Fruit fly (Drosophila melanogaster) whole organism, embryonic: ENCODE data around the gene Nxf3.

Experiments
- Aef1 ChIP-seq: fragments of 200-800 bp; sonication (Bioruptor generic); IDR thresholded peaks from 3 replicates; pipeline ENCODE4 v1.3.6; 2022; ENCODE audit warnings: missing biosample characterization, missing genetic modification characterization
- BEAF-32 ChIP-seq: fragments of 200-800 bp; sonication (Bioruptor generic); optimal IDR thresholded peaks from 3 replicates; lab custom pipeline; 2017; ENCODE audit warnings: missing biosample characterization, missing genetic modification characterization, mild to moderate bottlenecking, moderate library complexity, missing genetic modification reagents
- Blimp-1 ChIP-seq: fragments of 200-800 bp; sonication (Bioruptor generic); optimal IDR thresholded peaks from 3 replicates; lab custom pipeline; 2018; ENCODE audit warnings: missing biosample characterization, missing genetic modification characterization, mild to moderate bottlenecking, moderate library complexity, missing genetic modification reagents
- CG10366 ChIP-seq: fragments of 200-800 bp; sonication (Bioruptor generic); IDR thresholded peaks from 2 replicates; pipeline ENCODE4 v1.3.6; 2022; ENCODE audit warnings: missing biosample characterization, missing genetic modification characterization
- CG11504 ChIP-seq: fragments of 200-800 bp; sonication (Bioruptor generic); optimal IDR thresholded peaks from 3 replicates; lab custom pipeline; 2019; ENCODE audit warnings: missing biosample characterization, mild to moderate bottlenecking, missing genetic modification characterization, moderate library complexity
- CG11560 ChIP-seq: fragments of 200-800 bp; sonication (Bioruptor generic); IDR thresholded peaks from 3 replicates; pipeline ENCODE4 v1.3.6; 2022; ENCODE audit warnings: missing biosample characterization, missing genetic modification characterization
- CG12391 ChIP-seq: fragments of 200-800 bp; sonication (Bioruptor generic); optimal IDR thresholded peaks from 3 replicates; lab custom pipeline; 2018; ENCODE audit warnings: missing biosample characterization, mild to moderate bottlenecking, missing genetic modification characterization, moderate library complexity
- CG14441 ChIP-seq: fragments of 200-800 bp; sonication (Bioruptor generic); IDR thresholded peaks from 2 replicates; pipeline ENCODE4 v1.3.6; 2022; ENCODE audit warnings: missing biosample characterization, missing genetic modification characterization
- CG15269 ChIP-seq: fragments of 200-800 bp; sonication (Bioruptor generic); optimal IDR thresholded peaks from 2 replicates; lab custom pipeline; 2018; ENCODE audit warnings: missing biosample characterization, mild to moderate bottlenecking, missing genetic modification characterization, moderate library complexity
- CG1529 ChIP-seq: fragments of 200-800 bp; sonication (Bioruptor generic); optimal IDR thresholded peaks from 3 replicates; lab custom pipeline; 2018; ENCODE audit warnings: missing biosample characterization, missing genetic modification characterization
- CG15514 ChIP-seq: fragments of 200-800 bp; sonication (Bioruptor generic); optimal IDR thresholded peaks from 3 replicates; lab custom pipeline; 2017; ENCODE audit warnings: missing biosample characterization, missing genetic modification characterization, mild to moderate bottlenecking, moderate library complexity, missing genetic modification reagents
- CG1647 ChIP-seq: fragments of 200-800 bp; sonication (Bioruptor generic); optimal IDR thresholded peaks from 3 replicates; lab custom pipeline; 2016; ENCODE audit warnings: missing biosample characterization, missing genetic modification characterization
- CG16813 ChIP-seq: fragments of 200-800 bp; sonication (Bioruptor generic); IDR thresholded peaks from 3 replicates; pipeline ENCODE4 v1.3.6; 2022; ENCODE audit warnings: missing biosample characterization, missing genetic modification characterization; ENCODE audit not compliant: partially characterized antibody
- CG1792 ChIP-seq: fragments of 200-800 bp; sonication (Bioruptor generic); optimal IDR thresholded peaks from 2 replicates; lab custom pipeline; 2016; ENCODE audit warnings: missing biosample characterization, missing genetic modification characterization
- CG18262 ChIP-seq: fragments of 200-800 bp; optimal IDR thresholded peaks from 3 replicates; lab custom pipeline; 2019; ENCODE audit warnings: missing biosample characterization, mild to moderate bottlenecking, missing genetic modification characterization, moderate library complexity
- CG31388 ChIP-seq: fragments of 200-800 bp; sonication (Bioruptor generic); optimal IDR thresholded peaks from 2 replicates; lab custom pipeline; 2016; ENCODE audit warnings: missing biosample characterization, missing genetic modification characterization
- CG32532 ChIP-seq: fragments of 200-800 bp; sonication (Bioruptor generic); IDR thresholded peaks from 2 replicates; pipeline ENCODE4 v1.3.6; 2022; ENCODE audit warnings: missing biosample characterization, missing genetic modification characterization
- CG32767 ChIP-seq: fragments of 200-800 bp; sonication (Bioruptor generic); IDR thresholded peaks from 2 replicates; pipeline ENCODE4 v1.3.6; 2022; ENCODE audit warnings: missing biosample characterization, missing genetic modification characterization
- CG4282 ChIP-seq: fragments of 200-800 bp; sonication (Bioruptor generic); optimal IDR thresholded peaks from 2 replicates; lab custom pipeline; 2016; ENCODE audit warnings: missing biosample characterization, missing genetic modification characterization
- CG9727 ChIP-seq: fragments of 200-800 bp; sonication (Bioruptor generic); optimal IDR thresholded peaks from 3 replicates; lab custom pipeline; 2017; ENCODE audit warnings: missing biosample characterization, mild to moderate bottlenecking, missing genetic modification characterization
- Deaf1 ChIP-seq: fragments of 200-800 bp; optimal IDR thresholded peaks from 3 replicates; lab custom pipeline; 2019; ENCODE audit warnings: missing biosample characterization, mild to moderate bottlenecking, missing genetic modification characterization, moderate library complexity
- Doc3 ChIP-seq: fragments of 200-800 bp; sonication (Bioruptor generic); IDR thresholded peaks from 3 replicates; pipeline ENCODE4 v1.3.6; 2022; ENCODE audit warnings: missing biosample characterization, missing genetic modification characterization; ENCODE audit not compliant: partially characterized antibody
- Gsc ChIP-seq: fragments of 200-800 bp; sonication (Bioruptor generic); IDR thresholded peaks from 2 replicates; pipeline ENCODE4 v1.3.6; 2022; ENCODE audit warnings: missing biosample characterization, missing genetic modification characterization
- HLH3B ChIP-seq: fragments of 200-800 bp; sonication (Bioruptor generic); IDR thresholded peaks from 2 replicates; pipeline ENCODE4 v1.3.6; 2022; ENCODE audit warnings: missing biosample characterization, missing genetic modification characterization
- HLH4C ChIP-seq: fragments of 200-800 bp; sonication (Bioruptor generic); IDR thresholded peaks from 3 replicates; pipeline ENCODE4 v1.3.6; 2022; ENCODE audit warnings: missing biosample characterization, missing genetic modification characterization; ENCODE audit not compliant: partially characterized antibody
- Hey ChIP-seq: fragments of 200-800 bp; sonication (Bioruptor generic); optimal IDR thresholded peaks from 3 replicates; lab custom pipeline; 2018; ENCODE audit warnings: missing biosample characterization, mild to moderate bottlenecking, missing genetic modification characterization
- HmgZ ChIP-seq: fragments of 200-800 bp; sonication (Bioruptor generic); optimal IDR thresholded peaks from 2 replicates; lab custom pipeline; 2018; ENCODE audit warnings: missing biosample characterization, mild to moderate bottlenecking, missing genetic modification characterization
- MBD-R2 ChIP-seq: fragments of 200-800 bp; sonication (Bioruptor generic); IDR thresholded peaks from 2 replicates; pipeline ENCODE4 v1.3.6; 2022; ENCODE audit warnings: missing biosample characterization, missing genetic modification characterization
- Rx ChIP-seq: fragments of 200-800 bp; sonication (Bioruptor generic); IDR thresholded peaks from 2 replicates; pipeline ENCODE4 v1.3.6; 2022; ENCODE audit warnings: missing biosample characterization, missing genetic modification characterization
- Stat92E ChIP-seq, 3 experiments: fragments of >200 bp in 2 of 3; fragments of 200-800 bp in 1 of 3; sonication (Bioruptor generic) in 1 of 3; optimal IDR thresholded peaks; 2 replicates each; lab custom pipeline; 2017 to 2019; ENCODE audit warnings: missing biosample characterization in 3 of 3, missing genetic modification characterization in 3 of 3, mild to moderate bottlenecking in 1 of 3, moderate library complexity in 1 of 3
- ara ChIP-seq: fragments of 200-800 bp; sonication (Bioruptor generic); IDR thresholded peaks from 2 replicates; pipeline ENCODE4 v1.3.6; 2022; ENCODE audit warnings: missing biosample characterization, missing genetic modification characterization
- ash1 ChIP-seq: fragments of 200-800 bp; sonication (Bioruptor generic); optimal IDR thresholded peaks from 2 replicates; lab custom pipeline; 2018; ENCODE audit warnings: missing biosample characterization, mild to moderate bottlenecking, missing genetic modification characterization
- btn ChIP-seq: fragments of 200-800 bp; sonication (Bioruptor generic); optimal IDR thresholded peaks from 2 replicates; lab custom pipeline; 2016; ENCODE audit warnings: missing biosample characterization, missing genetic modification characterization
- chn ChIP-seq: fragments of 200-800 bp; sonication (Bioruptor generic); optimal IDR thresholded peaks from 2 replicates; lab custom pipeline; 2016; ENCODE audit warnings: missing biosample characterization, missing genetic modification characterization
- crc ChIP-seq: fragments of 200-800 bp; sonication (Bioruptor generic); optimal IDR thresholded peaks from 2 replicates; lab custom pipeline; 2016; ENCODE audit warnings: missing biosample characterization, missing genetic modification characterization
- ems ChIP-seq: fragments of 200-800 bp; sonication (Bioruptor generic); optimal IDR thresholded peaks from 3 replicates; lab custom pipeline; 2016; ENCODE audit warnings: missing biosample characterization, missing genetic modification characterization
- en ChIP-seq: fragments of 200-800 bp; sonication (Bioruptor generic); optimal IDR thresholded peaks from 2 replicates; lab custom pipeline; 2016; ENCODE audit warnings: missing biosample characterization, missing genetic modification characterization
- gem ChIP-seq: fragments of 200-800 bp; sonication (Bioruptor generic); optimal IDR thresholded peaks from 2 replicates; lab custom pipeline; 2019; ENCODE audit warnings: missing biosample characterization, mild to moderate bottlenecking, missing genetic modification characterization, moderate library complexity
- nom ChIP-seq: fragments of 200-800 bp; sonication (Bioruptor generic); optimal IDR thresholded peaks from 2 replicates; lab custom pipeline; 2017; ENCODE audit warnings: missing biosample characterization, missing genetic modification characterization, mild to moderate bottlenecking, moderate library complexity, missing genetic modification reagents
- pita ChIP-seq: fragments of 200-800 bp; sonication (Bioruptor generic); optimal IDR thresholded peaks from 2 replicates; lab custom pipeline; 2017; ENCODE audit warnings: missing biosample characterization, mild to moderate bottlenecking, missing genetic modification characterization
- pros ChIP-seq: fragments of 200-800 bp; sonication (Bioruptor generic); optimal IDR thresholded peaks from 3 replicates; lab custom pipeline; 2019; ENCODE audit warnings: missing biosample characterization, mild to moderate bottlenecking, missing genetic modification characterization, moderate library complexity
- scrt ChIP-seq: fragments of 200-800 bp; sonication (Bioruptor generic); optimal IDR thresholded peaks from 2 replicates; lab custom pipeline; 2018; ENCODE audit warnings: missing biosample characterization, mild to moderate bottlenecking, missing genetic modification characterization, moderate library complexity
- slp2 ChIP-seq: fragments of 200-800 bp; sonication (Bioruptor generic); optimal IDR thresholded peaks from 2 replicates; lab custom pipeline; 2016; ENCODE audit warnings: missing biosample characterization, missing genetic modification characterization
- sna ChIP-seq: fragments of 200-800 bp; sonication (Bioruptor generic); IDR thresholded peaks from 2 replicates; pipeline ENCODE4 v1.3.6; 2022; ENCODE audit warnings: missing biosample characterization, missing genetic modification characterization; ENCODE audit not compliant: partially characterized antibody
- stwl ChIP-seq: fragments of 200-800 bp; sonication (Bioruptor generic); optimal IDR thresholded peaks from 3 replicates; lab custom pipeline; 2018; ENCODE audit warnings: missing biosample characterization, mild to moderate bottlenecking, missing genetic modification characterization, moderate library complexity
- tio ChIP-seq: fragments of 200-800 bp; sonication (Bioruptor generic); optimal IDR thresholded peaks from 2 replicates; lab custom pipeline; 2017; ENCODE audit warnings: missing biosample characterization, missing genetic modification characterization, inconsistent platforms
- ttk ChIP-seq: fragments of 200-800 bp; sonication (Bioruptor generic); IDR thresholded peaks from 2 replicates; pipeline ENCODE4 v2.1.2; 2022; ENCODE audit warnings: missing biosample characterization, missing genetic modification characterization
- zfh1 ChIP-seq: fragments of 200-800 bp; sonication (Bioruptor generic); IDR thresholded peaks from 3 replicates; pipeline ENCODE4 v1.3.6; 2022; ENCODE audit warnings: missing biosample characterization, missing genetic modification characterization
- zfh2 ChIP-seq: fragments of 200-800 bp; sonication (Bioruptor generic); optimal IDR thresholded peaks from 2 replicates; lab custom pipeline; 2016; ENCODE audit warnings: missing biosample characterization, missing genetic modification characterization

Nxf3 gene

dm6 chr3L:14001658-14002523 lies 36.9 kb downstream of the Nxf3 start, which contains the start of the genes Nprl3 and upSET (continued):
- TF ChIP-seq Rx (GFP tag; lab: Robert Waterston, UW) (no peak), CG1792 (GFP tag; lab: Kevin White, UChicago) (no peak), pros (GFP tag; lab: Kevin White, UChicago) (no peak), Blimp-1 (GFP tag; lab: Kevin White, UChicago) (no peak), ttk (GFP tag; lab: Robert Waterston, UW) (no peak), CG32767 (GFP tag; lab: Robert Waterston, UW) (no peak), Gsc (GFP tag; lab: Robert Waterston, UW) (no peak), CG9727 (GFP tag; lab: Kevin White, UChicago) (peak; percentile 7), Aef1 (no peak), ash1 (no peak), chn (no peak), Doc3 (GFP tag; lab: Robert Waterston, UW) (peak; percentile 80), ems (GFP tag; lab: Kevin White, UChicago) (no peak), BEAF-32 (GFP tag; lab: Kevin White, UChicago) (peak; percentile 94), CG1529 (GFP tag; lab: Kevin White, UChicago) (no peak), en (GFP tag; lab: Kevin White, UChicago) (no peak), Stat92E (GFP tag; optimal IDR thresholded peaks at IDR 0.05; lab: Kevin White, UChicago) (no peak), CG14441 (GFP tag; lab: Robert Waterston, UW) (no peak), HLH3B (GFP tag; lab: Robert Waterston, UW) (no peak), scrt (GFP tag; lab: Kevin White, UChicago) (no peak), gem (tag; lab: Kevin White, UChicago) (no peak), pita (GFP tag; lab: Kevin White, UChicago) (no peak), slp2 (GFP tag; lab: Kevin White, UChicago) (no peak), nom (GFP tag; lab: Kevin White, UChicago) (peak; percentile 40), CG10366 (GFP tag; lab: Robert Waterston, UW) (no peak), CG15269 (tag; lab: Kevin White, UChicago) (no peak), zfh2 (GFP tag; lab: Kevin White, UChicago) (no peak), CG18262 (tag; lab: Kevin White, UChicago) (peak; percentile 4), CG11560 (no peak), tio (GFP tag; lab: Kevin White, UChicago) (no peak), Hey (tag; lab: Kevin White, UChicago) (no peak), CG15514 (peak; percentile 70), CG12391 (tag; lab: Kevin White, UChicago) (peak; percentile 27), CG16813 (GFP tag; lab: Robert Waterston, UW) (peak; percentile 91), zfh1 (GFP tag; lab: Robert Waterston, UW) (no peak), ara (GFP tag; lab: Robert Waterston, UW) (no peak), CG32532 (GFP tag; lab: Robert Waterston, UW) (0 out of 2 replicates have a peak, but pooled peaks have one; percentile 41), CG11504 (tag; lab: Kevin White, UChicago) (peak; percentile 44), stwl (tag; lab: Kevin White, UChicago) (peak; percentile 77), HmgZ (tag; lab: Kevin White, UChicago) (peak; percentile 20), HLH4C (GFP tag; lab: Robert Waterston, UW) (peak; percentile 79), Deaf1 (tag; lab: Kevin White, UChicago) (no peak), CG1647 (GFP tag; lab: Kevin White, UChicago) (no peak), crc (GFP tag; lab: Kevin White, UChicago) (no peak), btn (GFP tag; lab: Kevin White, UChicago) (no peak), sna (GFP tag; lab: Robert Waterston, UW) (peak; percentile 86), CG31388 (no peak), CG4282 (GFP tag; lab: Kevin White, UChicago) (no peak), MBD-R2 (peak; percentile 24; the same call in 1 of the 2 replicates)
